Fruit fly (Drosophila melanogaster) whole organism, pupa: ENCODE data around the gene CG11878.

ENCODE experiments used
- CG10348 ChIP-seq: fragments of 200-800 bp; sonication (Bioruptor generic); IDR thresholded peaks from 2 replicates; pipeline ENCODE4 v1.3.6; 2022; ENCODE audit warnings: missing biosample characterization, missing genetic modification characterization
- CG12605 ChIP-seq: fragments of 200-800 bp; sonication (Bioruptor generic); IDR thresholded peaks from 2 replicates; pipeline ENCODE4 v1.3.6; 2022; ENCODE audit warnings: missing biosample characterization, missing genetic modification characterization
- CG13204 ChIP-seq: fragments of 200-800 bp; sonication (Bioruptor generic); optimal IDR thresholded peaks from 2 replicates; lab custom pipeline; 2018; ENCODE audit warnings: missing biosample characterization, mild to moderate bottlenecking, missing genetic modification characterization, moderate library complexity
- CG14655 ChIP-seq: fragments of 200-800 bp; sonication (Bioruptor generic); optimal IDR thresholded peaks from 3 replicates; lab custom pipeline; 2017; ENCODE audit warnings: mild to moderate bottlenecking, missing biosample characterization, missing genetic modification reagents, missing genetic modification characterization
- CG15710 ChIP-seq: fragments of 200-800 bp; sonication (Bioruptor generic); optimal IDR thresholded peaks from 2 replicates; lab custom pipeline; 2018; ENCODE audit warnings: missing biosample characterization, mild to moderate bottlenecking, missing genetic modification characterization, moderate library complexity
- CG17806 ChIP-seq: fragments of 200-800 bp; sonication (Bioruptor generic); optimal IDR thresholded peaks from 2 replicates; lab custom pipeline; 2018; ENCODE audit warnings: missing biosample characterization, mild to moderate bottlenecking, missing genetic modification characterization, moderate library complexity
- CG32121 ChIP-seq: fragments of 200-800 bp; sonication (Bioruptor generic); IDR thresholded peaks from 2 replicates; pipeline ENCODE4 v1.3.6; 2022; ENCODE audit warnings: missing biosample characterization, missing genetic modification characterization
- CG34367 ChIP-seq: fragments of 200-800 bp; sonication (Bioruptor generic); optimal IDR thresholded peaks from 2 replicates; lab custom pipeline; 2018; ENCODE audit warnings: missing biosample characterization, mild to moderate bottlenecking, missing genetic modification characterization
- CG4496 ChIP-seq: fragments of 200-800 bp; sonication (Bioruptor generic); IDR thresholded peaks from 3 replicates; pipeline ENCODE4 v1.3.6; 2022; ENCODE audit warnings: missing biosample characterization, missing genetic modification characterization
- CG8159 ChIP-seq: fragments of 200-800 bp; sonication (Bioruptor generic); optimal IDR thresholded peaks from 3 replicates; lab custom pipeline; 2018; ENCODE audit warnings: missing biosample characterization, mild to moderate bottlenecking, missing genetic modification characterization, moderate library complexity
- CG8301 ChIP-seq: fragments of 200-800 bp; sonication (Bioruptor generic); optimal IDR thresholded peaks from 2 replicates; lab custom pipeline; 2018; ENCODE audit warnings: missing biosample characterization, mild to moderate bottlenecking, missing genetic modification characterization
- CG9948 ChIP-seq: fragments of 200-800 bp; sonication (Bioruptor generic); optimal IDR thresholded peaks from 2 replicates; lab custom pipeline; 2018; ENCODE audit warnings: missing biosample characterization, mild to moderate bottlenecking, missing genetic modification characterization, moderate library complexity
- D1 ChIP-seq: fragments of 200-800 bp; sonication (Bioruptor generic); optimal IDR thresholded peaks from 2 replicates; lab custom pipeline; 2018; ENCODE audit warnings: missing biosample characterization, mild to moderate bottlenecking, missing genetic modification characterization, moderate library complexity
- EcR ChIP-seq: fragments of 200-800 bp; sonication (Bioruptor generic); optimal IDR thresholded peaks from 3 replicates; lab custom pipeline; 2019; ENCODE audit warnings: missing biosample characterization, missing genetic modification characterization, mild to moderate bottlenecking, moderate library complexity, missing genetic modification reagents
- Ets98B ChIP-seq: fragments of 200-800 bp; sonication (Bioruptor generic); IDR thresholded peaks from 2 replicates; pipeline ENCODE4 v1.3.6; 2022; ENCODE audit warnings: missing biosample characterization, missing genetic modification characterization
- Pif1A ChIP-seq: fragments of 200-800 bp; sonication (Bioruptor generic); optimal IDR thresholded peaks from 3 replicates; lab custom pipeline; 2016; ENCODE audit warnings: missing biosample characterization, missing genetic modification characterization
- Pif1B ChIP-seq: fragments of 200-800 bp; sonication (Bioruptor generic); optimal IDR thresholded peaks from 3 replicates; lab custom pipeline; 2016; ENCODE audit warnings: missing biosample characterization, missing genetic modification characterization
- Snoo ChIP-seq: fragments of 200-800 bp; sonication (Bioruptor generic); optimal IDR thresholded peaks from 3 replicates; lab custom pipeline; 2017; ENCODE audit warnings: missing biosample characterization, mild to moderate bottlenecking, missing genetic modification characterization, inconsistent platforms
- fd96Ca ChIP-seq: fragments of 200-800 bp; sonication (Bioruptor generic); IDR thresholded peaks from 3 replicates; pipeline ENCODE4 v1.3.6; 2022; ENCODE audit warnings: missing biosample characterization, missing genetic modification characterization
- gl ChIP-seq: fragments of 200-800 bp; sonication (Bioruptor generic); optimal IDR thresholded peaks from 2 replicates; lab custom pipeline; 2018; ENCODE audit warnings: missing biosample characterization, mild to moderate bottlenecking, missing genetic modification characterization
- rn ChIP-seq: fragments of 200-800 bp; sonication (Bioruptor generic); IDR thresholded peaks from 2 replicates; pipeline ENCODE4 v1.3.6; 2022; ENCODE audit warnings: missing biosample characterization, missing genetic modification characterization

The CG11878 gene

DNA sequence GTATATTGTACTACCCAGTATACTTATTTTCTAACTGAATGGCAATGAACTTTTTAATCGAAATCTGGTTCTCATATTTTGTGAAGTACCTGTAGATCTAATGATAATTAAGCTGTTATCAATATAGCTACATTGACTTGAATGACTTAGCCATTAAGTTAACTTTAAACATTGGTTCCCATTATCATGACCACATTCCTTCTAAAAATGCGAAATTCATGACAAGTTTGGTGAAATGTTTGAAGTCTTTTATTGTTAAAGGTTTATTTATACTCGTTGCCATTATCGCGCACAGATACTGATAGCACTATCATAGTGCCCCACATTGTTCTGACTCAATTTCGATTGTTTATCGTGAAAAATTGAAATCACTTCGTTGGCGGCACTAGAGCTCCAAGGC lies 47.3 kb downstream of the CG11878 start:
- TF ChIP-seq rn (no peak), CG10348 (GFP tag; lab: Robert Waterston, UW) (no peak), CG9948 (tag; lab: Kevin White, UChicago) (no peak), CG32121 (GFP tag; lab: Robert Waterston, UW) (no peak), D1 (no peak), Pif1A (GFP tag; lab: Kevin White, UChicago) (no peak), CG4496 (no peak), CG14655 (no peak), Snoo (tag; lab: Kevin White, UChicago) (no peak), gl (tag; lab: Kevin White, UChicago) (no peak), CG8301 (no peak), Ets98B (GFP tag; lab: Robert Waterston, UW) (no peak), CG34367 (tag; lab: Kevin White, UChicago) (no peak)
- TF ChIP-seq, all 21 proteins: peak for 0

DNA sequence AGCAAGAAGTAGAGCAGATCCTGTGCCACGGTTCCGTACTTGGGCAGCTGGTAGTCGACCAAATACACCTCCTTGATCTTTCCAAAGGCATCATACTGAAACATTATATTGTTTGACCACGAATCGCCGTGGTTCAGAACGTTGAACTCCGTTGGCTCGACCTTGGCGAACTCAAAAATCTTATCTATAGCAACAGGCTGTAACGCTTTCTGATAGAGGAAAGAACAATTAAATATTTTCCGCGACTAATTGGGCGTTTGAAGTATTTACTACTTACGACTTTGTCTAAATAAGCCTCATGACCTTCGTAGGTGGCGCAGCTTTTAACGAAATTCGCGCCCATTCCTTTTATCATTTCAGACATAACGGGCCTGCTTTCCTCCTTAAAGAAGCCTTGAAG lies 48.0 kb downstream of the CG11878 start:
- TF ChIP-seq CG15710 (tag; lab: Kevin White, UChicago) = no peak
- no peak for TF ChIP-seq CG14655
- no peak for TF ChIP-seq fd96Ca (GFP tag; lab: Robert Waterston, UW)
- no peak for TF ChIP-seq Pif1B (GFP tag; lab: Kevin White, UChicago)
- no peak for TF ChIP-seq CG34367 (tag; lab: Kevin White, UChicago)
- TF ChIP-seq Ets98B (GFP tag; lab: Robert Waterston, UW) = no peak
- no peak for TF ChIP-seq CG9948 (tag; lab: Kevin White, UChicago)
- no peak for TF ChIP-seq CG12605 (GFP tag; lab: Robert Waterston, UW)
- TF ChIP-seq gl (tag; lab: Kevin White, UChicago) = no peak
- TF ChIP-seq CG32121 (GFP tag; lab: Robert Waterston, UW) = no peak
- no peak for TF ChIP-seq EcR (GFP tag; lab: Kevin White, UChicago)
- no peak for TF ChIP-seq CG4496
- TF ChIP-seq Snoo (tag; lab: Kevin White, UChicago) = no peak
- no peak for TF ChIP-seq CG10348 (GFP tag; lab: Robert Waterston, UW)
- TF ChIP-seq CG8159 (tag; lab: Kevin White, UChicago) = no peak
- no peak for TF ChIP-seq rn
- TF ChIP-seq CG17806 = no peak
- no peak for TF ChIP-seq D1
- TF ChIP-seq CG13204 (GFP tag; lab: Kevin White, UChicago) = no peak

DNA sequence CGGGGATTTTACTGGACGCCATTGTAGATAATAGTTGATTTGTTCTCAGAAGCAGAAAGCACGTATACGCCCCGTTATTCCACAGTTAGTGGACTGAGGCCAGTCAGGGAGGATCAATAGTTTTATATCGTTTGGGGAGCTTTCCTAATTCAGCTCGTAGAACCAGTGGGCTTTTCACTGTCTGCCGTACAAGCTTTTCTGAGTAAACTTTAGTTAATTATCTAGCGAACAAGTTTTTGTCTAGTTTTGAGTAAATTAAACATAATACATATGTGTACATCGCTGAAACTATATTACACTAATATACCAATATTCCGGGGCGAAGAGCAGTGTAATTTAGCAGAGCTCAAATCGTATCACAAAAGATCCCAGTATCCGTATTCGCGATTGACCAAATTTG lies 49.0 kb downstream of the CG11878 start, which contains the start of gene CG10562:
Gene CG10562 (minus strand): TSS at position 101 of the 400 bp plus-strand sequence.
- no peak for TF ChIP-seq rn
- no peak for TF ChIP-seq EcR (GFP tag; lab: Kevin White, UChicago)
- no peak for TF ChIP-seq fd96Ca (GFP tag; lab: Robert Waterston, UW)
- no peak for TF ChIP-seq Pif1B (GFP tag; lab: Kevin White, UChicago)
- TF ChIP-seq CG15710 (tag; lab: Kevin White, UChicago) = no peak
- TF ChIP-seq CG14655 = no peak
- TF ChIP-seq CG17806 = no peak
- TF ChIP-seq CG9948 (tag; lab: Kevin White, UChicago) = no peak
- no peak for TF ChIP-seq Snoo (tag; lab: Kevin White, UChicago)
- TF ChIP-seq CG32121 (GFP tag; lab: Robert Waterston, UW) = no peak
- TF ChIP-seq CG8301 = no peak
- TF ChIP-seq CG10348 (GFP tag; lab: Robert Waterston, UW) = no peak
- no peak for TF ChIP-seq Ets98B (GFP tag; lab: Robert Waterston, UW)
- TF ChIP-seq CG8159 (tag; lab: Kevin White, UChicago) = no peak
- no peak for TF ChIP-seq gl (tag; lab: Kevin White, UChicago)
- no peak for TF ChIP-seq CG13204 (GFP tag; lab: Kevin White, UChicago)
- TF ChIP-seq CG4496 = no peak
- TF ChIP-seq D1 = no peak
- TF ChIP-seq Pif1A (GFP tag; lab: Kevin White, UChicago) = no peak
